Fruit fly (Drosophila melanogaster) Kc167 (cell line): ENCODE measurements around the gene Phs.

Experiments
- Myc ChIP-seq: fragments of >200 bp; optimal IDR thresholded peaks from 2 replicates; lab custom pipeline; 2017; ENCODE audit warnings: missing external identifiers
- Sin3A ChIP-seq: fragments of >200 bp; optimal IDR thresholded peaks from 2 replicates; lab custom pipeline; 2018; ENCODE audit warnings: missing external identifiers
- h ChIP-seq: fragments of >200 bp; optimal IDR thresholded peaks from 3 replicates; lab custom pipeline; 2018; ENCODE audit warnings: missing external identifiers
- insv ChIP-seq: fragments of >200 bp; optimal IDR thresholded peaks from 3 replicates; lab custom pipeline; 2018; ENCODE audit warnings: missing external identifiers
- psq ChIP-seq: fragments of >200 bp; optimal IDR thresholded peaks from 2 replicates; lab custom pipeline; 2017; ENCODE audit warnings: missing external identifiers
- ttk ChIP-seq: sonication (Bioruptor generic); optimal IDR thresholded peaks from 2 replicates; lab custom pipeline; 2017; ENCODE audit warnings: missing external identifiers

The Phs gene

DNA sequence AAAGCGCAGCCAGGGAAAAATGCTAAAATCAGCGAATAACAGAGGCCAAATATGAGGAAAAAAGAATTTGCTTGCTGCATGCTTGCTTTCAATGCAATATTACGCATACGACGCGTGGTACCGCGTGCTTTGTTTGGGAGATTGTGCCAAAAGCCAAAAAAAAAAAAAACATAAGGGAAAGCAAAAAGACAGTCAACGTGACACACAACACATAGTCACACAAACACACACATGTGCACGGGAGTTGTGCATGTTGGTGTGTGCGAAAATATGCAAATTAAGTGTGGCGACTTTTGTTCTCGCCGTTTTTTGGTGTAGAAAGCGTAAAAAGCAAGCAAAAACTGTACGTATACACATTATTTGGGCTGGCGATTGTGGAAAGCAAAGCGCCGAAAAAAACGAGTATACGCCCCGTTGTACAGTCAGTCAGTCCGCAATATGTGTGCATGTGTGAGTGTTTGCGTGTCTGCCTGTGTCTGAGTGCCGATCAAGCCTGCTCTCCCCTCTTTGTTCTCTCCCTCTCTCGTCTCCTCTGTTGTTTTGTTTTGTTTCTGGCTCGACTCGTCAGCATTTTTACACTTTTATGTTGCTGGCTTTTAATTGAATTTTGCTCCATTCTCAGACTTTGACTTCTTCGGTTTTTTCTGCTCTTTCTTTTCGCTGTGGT lies 5.4 kb downstream of the Phs start:
- TF ChIP-seq psq (lab: Kevin White, UChicago) = no peak
- TF ChIP-seq ttk (lab: Kevin White, UChicago) = no peak
- TF ChIP-seq insv (lab: Kevin White, UChicago) = no peak
- TF ChIP-seq h (lab: Kevin White, UChicago) = no peak

DNA sequence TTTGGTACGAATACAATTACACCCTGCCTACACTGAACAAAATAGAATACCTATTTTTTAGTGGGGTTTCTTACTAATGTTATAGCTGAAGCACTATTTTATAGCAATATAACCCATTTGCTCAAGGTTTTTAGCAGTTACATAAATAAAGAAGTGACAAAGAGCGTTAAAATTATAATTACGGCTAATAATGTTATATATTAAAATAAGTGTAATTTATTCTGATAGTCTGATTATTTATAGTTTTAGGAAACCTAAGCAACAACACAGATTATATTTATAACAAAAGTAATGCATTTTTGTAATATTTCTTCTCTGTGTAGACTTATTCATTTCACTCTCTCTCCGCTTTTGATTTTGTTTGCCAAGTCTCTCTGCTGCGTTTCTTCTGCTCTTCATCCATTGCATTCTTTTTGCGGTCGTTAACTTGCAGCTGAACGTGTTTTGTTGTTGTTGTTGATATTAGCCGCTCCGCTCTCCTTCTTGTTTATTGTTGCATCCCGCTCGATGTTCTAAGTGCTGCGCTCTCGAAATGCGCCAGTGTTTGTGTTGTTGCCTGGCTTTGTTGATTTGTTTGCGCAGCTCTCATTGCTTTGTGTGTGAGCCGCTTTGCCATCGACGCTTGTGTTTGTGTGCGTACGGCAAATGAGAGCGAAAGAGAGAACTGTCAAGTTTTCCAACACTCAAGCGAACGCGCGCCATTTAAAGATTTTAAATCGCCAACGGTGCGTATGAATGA lies 6.1 kb downstream of the Phs start:
- no peak for TF ChIP-seq ttk (lab: Kevin White, UChicago)
- TF ChIP-seq psq (lab: Kevin White, UChicago) = no peak
- TF ChIP-seq h (lab: Kevin White, UChicago) = no peak
- no peak for TF ChIP-seq Myc
- TF ChIP-seq insv (lab: Kevin White, UChicago) = no peak
- no peak for TF ChIP-seq Sin3A (lab: Kevin White, UChicago)

DNA sequence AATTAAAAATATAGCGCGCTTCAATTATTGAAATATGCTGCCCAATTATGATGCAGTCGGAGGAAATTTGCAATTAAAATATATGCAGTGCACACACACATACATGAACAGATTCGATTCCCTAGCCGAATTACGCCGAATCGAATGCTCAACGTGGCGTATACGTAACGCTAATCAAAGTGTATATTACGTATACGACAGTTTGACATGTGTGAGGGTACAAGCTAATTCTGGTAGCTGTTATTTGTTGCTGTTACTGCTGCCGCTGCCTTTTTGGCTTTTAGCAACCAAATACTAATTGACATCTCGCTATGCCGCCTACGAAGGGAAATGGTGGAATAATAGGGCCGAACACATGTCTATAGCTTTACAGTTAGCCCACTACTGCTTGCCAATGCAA lies 7.6 kb downstream of the Phs start:
- TF ChIP-seq Myc (no peak), Sin3A (lab: Kevin White, UChicago) (no peak), insv (lab: Kevin White, UChicago) (no peak), h (lab: Kevin White, UChicago) (no peak), ttk (lab: Kevin White, UChicago) (no peak), psq (lab: Kevin White, UChicago) (no peak)

- TF ChIP-seq h (lab: Kevin White, UChicago) = no peak
- TF ChIP-seq psq (lab: Kevin White, UChicago) = no peak
- no peak for TF ChIP-seq Myc
- TF ChIP-seq insv (lab: Kevin White, UChicago) = no peak
- no peak for TF ChIP-seq ttk (lab: Kevin White, UChicago)
- no peak for TF ChIP-seq Sin3A (lab: Kevin White, UChicago)
Observed at dm6 chr3L:15631067-15631466, 11.4 kb downstream of the Phs start.

dm6 chr3L:15632653-15633052 lies 13.0 kb downstream of the Phs start:
- TF ChIP-seq psq (lab: Kevin White, UChicago) = no peak

dm6 chr3L:15634368-15635075 lies 14.8 kb downstream of the Phs start:
- TF ChIP-seq h (lab: Kevin White, UChicago) (no peak), Myc (no peak), Sin3A (lab: Kevin White, UChicago) (no peak), insv (lab: Kevin White, UChicago) (no peak), psq (lab: Kevin White, UChicago) (no peak), ttk (lab: Kevin White, UChicago) (no peak)

dm6 chr3L:15636359-15636758 lies 16.7 kb downstream of the Phs start:
- TF ChIP-seq ttk (lab: Kevin White, UChicago) (no peak), insv (lab: Kevin White, UChicago) (no peak), Sin3A (lab: Kevin White, UChicago) (no peak), h (lab: Kevin White, UChicago) (no peak), Myc (no peak), psq (lab: Kevin White, UChicago) (no peak)

- TF ChIP-seq h (lab: Kevin White, UChicago) = no peak
- no peak for TF ChIP-seq psq (lab: Kevin White, UChicago)
- no peak for TF ChIP-seq Myc
- no peak for TF ChIP-seq insv (lab: Kevin White, UChicago)
- no peak for TF ChIP-seq Sin3A (lab: Kevin White, UChicago)
- no peak for TF ChIP-seq ttk (lab: Kevin White, UChicago)
Observed at dm6 chr3L:15636978-15637377, 17.3 kb downstream of the Phs start.

dm6 chr3L:15637618-15638017 lies 17.9 kb downstream of the Phs start:
- no peak for TF ChIP-seq psq (lab: Kevin White, UChicago)
- no peak for TF ChIP-seq insv (lab: Kevin White, UChicago)
- TF ChIP-seq ttk (lab: Kevin White, UChicago) = no peak
- TF ChIP-seq Sin3A (lab: Kevin White, UChicago) = no peak
- TF ChIP-seq h (lab: Kevin White, UChicago) = no peak
- TF ChIP-seq Myc = no peak

dm6 chr3L:15638524-15638923 lies 18.8 kb downstream of the Phs start:
- TF ChIP-seq Sin3A (lab: Kevin White, UChicago) = no peak
- no peak for TF ChIP-seq psq (lab: Kevin White, UChicago)
- no peak for TF ChIP-seq Myc
- TF ChIP-seq ttk (lab: Kevin White, UChicago) = no peak
- no peak for TF ChIP-seq h (lab: Kevin White, UChicago)
- TF ChIP-seq insv (lab: Kevin White, UChicago) = no peak

dm6 chr3L:15639978-15640377 lies 20.3 kb downstream of the Phs start:
- TF ChIP-seq h (lab: Kevin White, UChicago) (no peak), ttk (lab: Kevin White, UChicago) (no peak), Sin3A (lab: Kevin White, UChicago) (no peak), psq (lab: Kevin White, UChicago) (no peak), insv (lab: Kevin White, UChicago) (no peak), Myc (no peak)
